Worm (Caenorhabditis elegans): Measurements from ENCODE around the gene Y43F8B.20.
A peak's percentile ranks its signal among the peaks of the same experiment; 100 is the strongest.

The Y43F8B.20 gene

DNA sequence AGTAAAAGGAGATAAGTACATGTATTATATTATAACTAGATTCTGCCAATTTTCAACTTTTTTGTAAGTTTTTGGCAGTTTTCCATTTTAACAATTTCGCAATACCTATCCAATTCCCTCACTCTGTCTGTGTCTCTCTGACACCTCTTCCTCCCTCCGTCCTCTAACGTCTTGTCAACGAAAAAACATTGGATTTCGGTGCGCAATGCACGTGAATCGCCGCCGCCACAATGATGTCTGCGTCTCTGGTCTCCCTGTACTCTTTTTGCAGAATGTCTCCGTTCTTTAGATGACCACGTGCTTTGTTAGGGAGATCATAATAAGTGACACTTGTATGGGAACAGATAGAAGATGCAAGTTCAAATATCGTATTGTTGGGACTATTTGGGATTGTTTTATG lies 20.4 kb downstream of the Y43F8B.20 start (continued):
- TF ChIP-seq fkh-10 (GFP tag; optimal IDR thresholded peaks at IDR 0.05), result peak; percentile 40
- peak; percentile 94 for TF ChIP-seq jun-1 (tag; optimal IDR thresholded peaks at IDR 0.05)
- no peak for TF ChIP-seq aly-2 (tag; optimal IDR thresholded peaks at IDR 0.05)

DNA sequence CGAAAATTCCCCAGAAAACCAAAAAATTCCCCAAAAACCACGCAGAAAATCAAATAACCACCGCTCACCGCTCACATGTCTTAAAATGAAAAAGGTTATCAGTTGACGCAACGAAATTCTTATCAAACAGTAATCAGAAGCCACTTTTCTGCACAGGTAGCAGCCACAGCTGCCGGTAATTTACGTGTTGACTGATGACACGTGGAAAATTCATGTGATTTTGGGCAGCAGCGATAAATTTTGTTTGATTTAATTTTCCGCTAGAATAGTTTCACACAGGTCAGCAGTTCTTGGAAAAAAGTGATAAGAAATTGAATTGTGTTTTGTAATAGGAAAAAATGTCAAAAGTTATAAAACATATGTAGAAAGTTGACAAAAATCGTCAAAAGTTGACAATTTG lies 22.0 kb downstream of the Y43F8B.20 start:
- TF ChIP-seq pag-3 (tag; optimal IDR thresholded peaks at IDR 0.05; ENCODE audit: borderline replicate concordance, insufficient read depth) (no peak), lsy-2 (tag; optimal IDR thresholded peaks at IDR 0.05) (peak in 1 of 2 experiments; percentile 10), grh-1 (GFP tag; IDR thresholded peaks at IDR 0.05) (peak; percentile 48; the same call in 1 of the 2 replicates), lir-3 (tag; optimal IDR thresholded peaks at IDR 0.05; ENCODE audit: poor library complexity) (peak; percentile 26), ceh-8 (GFP tag; optimal IDR thresholded peaks at IDR 0.05) (no peak), dpl-1 (GFP tag; optimal IDR thresholded peaks at IDR 0.05) (peak in 1 of 3 experiments; percentile 26), jun-1 (tag; optimal IDR thresholded peaks at IDR 0.05) (peak; percentile 32), lin-14 (GFP tag; optimal IDR thresholded peaks at IDR 0.05) (peak; percentile 73), nhr-47 (tag; optimal IDR thresholded peaks at IDR 0.05) (peak; percentile 41), ces-1 (GFP tag; optimal IDR thresholded peaks at IDR 0.05) (no peak), fos-1 (tag; optimal IDR thresholded peaks at IDR 0.05) (no peak), mdl-1 (tag; optimal IDR thresholded peaks at IDR 0.05) (peak in 1 of 2 experiments; percentile 95), nhr-20 (tag; optimal IDR thresholded peaks at IDR 0.05) (peak; percentile 82), pqm-1 (tag; optimal IDR thresholded peaks at IDR 0.05) (peak; percentile 70), tlp-1 (tag; optimal IDR thresholded peaks at IDR 0.05) (peak; percentile 22), C16A3.4 (tag; optimal IDR thresholded peaks at IDR 0.05) (peak; percentile 19), tbx-2 (tag; optimal IDR thresholded peaks at IDR 0.05) (peak; percentile 57), unc-130 (tag; optimal IDR thresholded peaks at IDR 0.05) (peak; percentile 71), nhr-12 (tag; optimal IDR thresholded peaks at IDR 0.05) (no peak), elt-3 (tag; optimal IDR thresholded peaks at IDR 0.05) (peak in 2 of 6 experiments; percentile 75 to 96), lin-35 (GFP tag; optimal IDR thresholded peaks at IDR 0.05) (peak in 1 of 2 experiments; percentile 82), nhr-90 (tag; optimal IDR thresholded peaks at IDR 0.05; ENCODE audit: poor library complexity) (peak; percentile 83), nhr-85 (tag) (peak; percentile 90), unc-86 (tag; optimal IDR thresholded peaks at IDR 0.05) (no peak), nhr-19 (GFP tag; conservative IDR thresholded peaks at IDR 0.05) (peak; percentile 83), blmp-1 (tag; optimal IDR thresholded peaks at IDR 0.05) (peak; percentile 40), elt-2 (tag; optimal IDR thresholded peaks at IDR 0.05) (peak; percentile 97), snu-23 (GFP tag; optimal IDR thresholded peaks at IDR 0.05) (peak; percentile 65), nhr-71 (tag; optimal IDR thresholded peaks at IDR 0.05) (peak; percentile 78)

DNA sequence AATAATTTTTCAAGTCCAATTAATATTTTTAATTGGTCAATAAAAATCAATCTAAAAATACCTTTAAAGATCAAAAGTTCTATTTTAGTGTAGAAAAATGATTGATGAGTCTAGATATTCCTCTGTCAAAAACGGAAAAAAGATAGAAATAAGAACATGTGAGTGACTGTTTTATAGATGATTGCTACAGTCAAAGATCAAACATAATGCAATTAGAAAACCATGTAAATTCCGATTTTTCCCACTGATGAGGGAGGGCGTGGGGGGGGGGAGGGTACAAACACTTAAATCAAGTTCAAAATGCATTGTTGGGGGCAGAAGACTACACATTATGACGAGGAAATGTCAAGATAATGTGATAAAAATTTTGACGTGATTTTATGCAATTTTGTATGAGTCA lies 23.4 kb downstream of the Y43F8B.20 start:
- no peak for TF ChIP-seq vab-15 (tag; optimal IDR thresholded peaks at IDR 0.05)
- no peak for TF ChIP-seq ceh-90 (tag; optimal IDR thresholded peaks at IDR 0.05)
- TF ChIP-seq nhr-19 (GFP tag; conservative IDR thresholded peaks at IDR 0.05), result peak; percentile 67
- peak; percentile 9 for TF ChIP-seq nhr-20 (tag; optimal IDR thresholded peaks at IDR 0.05)
- peak; percentile 84 for TF ChIP-seq nhr-85 (tag)
- peak in 1 of 6 experiments; percentile 8 for TF ChIP-seq elt-3 (tag; optimal IDR thresholded peaks at IDR 0.05)
- no peak for TF ChIP-seq nhr-237 (tag; optimal IDR thresholded peaks at IDR 0.05)
- no peak for TF ChIP-seq efl-1 (optimal IDR thresholded peaks at IDR 0.05)
- no peak for TF ChIP-seq efl-1 (GFP tag; optimal IDR thresholded peaks at IDR 0.05 in 1 of 2)
- peak; percentile 23 for TF ChIP-seq lin-14 (GFP tag; optimal IDR thresholded peaks at IDR 0.05)
- TF ChIP-seq unc-130 (tag; optimal IDR thresholded peaks at IDR 0.05), result no peak
- no peak for TF ChIP-seq unc-98 (GFP tag; IDR thresholded peaks at IDR 0.05)
- TF ChIP-seq nhr-71 (tag; optimal IDR thresholded peaks at IDR 0.05), result peak; percentile 24
- TF ChIP-seq blmp-1 (tag; optimal IDR thresholded peaks at IDR 0.05), result peak; percentile 16
- TF ChIP-seq ztf-4 (tag; optimal IDR thresholded peaks at IDR 0.05), result no peak
- no peak for TF ChIP-seq alr-1 (tag; optimal IDR thresholded peaks at IDR 0.05; ENCODE audit: borderline replicate concordance)
- TF ChIP-seq lin-35 (GFP tag; optimal IDR thresholded peaks at IDR 0.05), result no peak
- no peak for TF ChIP-seq mab-9 (GFP tag; IDR thresholded peaks at IDR 0.05)
- no peak for TF ChIP-seq sup-37 (GFP tag; optimal IDR thresholded peaks at IDR 0.05)
- no peak for TF ChIP-seq F16B12.6 (tag; optimal IDR thresholded peaks at IDR 0.05)
- no peak for TF ChIP-seq nhr-84 (tag; optimal IDR thresholded peaks at IDR 0.05)

Data from whole organism, L1 larva.